Fruit fly (Drosophila melanogaster): Measurements from ENCODE around the gene CG14546.

CG14546 gene

dm6 chr3R:25888307-25889075 lies 33.9 kb downstream of the CG14546 start, which contains the start of gene Lnk:
Gene Lnk, plus strand, starts transcription at chr3R:25888542.
- peak; percentile 62 for TF ChIP-seq CG17801 (GFP tag; optimal IDR thresholded peaks at IDR 0.05; ENCODE audit: partially characterized antibody)

- TF ChIP-seq CG17801 (GFP tag; optimal IDR thresholded peaks at IDR 0.05; ENCODE audit: partially characterized antibody), result no peak
Observed at dm6 chr3R:25885136-25885535, 37.3 kb downstream of the CG14546 start.

dm6 chr3R:25884301-25884700 lies 38.1 kb downstream of the CG14546 start:
- peak; percentile 21 for TF ChIP-seq CG17801 (GFP tag; optimal IDR thresholded peaks at IDR 0.05; ENCODE audit: partially characterized antibody)

- no peak for TF ChIP-seq CG17801 (GFP tag; optimal IDR thresholded peaks at IDR 0.05; ENCODE audit: partially characterized antibody)
Observed at dm6 chr3R:25883877-25884276, 38.6 kb downstream of the CG14546 start.

dm6 chr3R:25882606-25883266 lies 39.7 kb downstream of the CG14546 start:
- peak; percentile 61 for TF ChIP-seq CG17801 (GFP tag; optimal IDR thresholded peaks at IDR 0.05; ENCODE audit: partially characterized antibody)

dm6 chr3R:25881915-25882314 lies 40.5 kb downstream of the CG14546 start, which contains the start of gene SppL:
Gene SppL, plus strand, starts transcription at chr3R:25881984.
- TF ChIP-seq CG17801 (GFP tag; optimal IDR thresholded peaks at IDR 0.05; ENCODE audit: partially characterized antibody), result no peak

- no peak for TF ChIP-seq CG17801 (GFP tag; optimal IDR thresholded peaks at IDR 0.05; ENCODE audit: partially characterized antibody)
Observed at dm6 chr3R:25880971-25881809, 41.2 kb downstream of the CG14546 start, which contains the start of gene Tsp96F. Gene Tsp96F, minus strand, starts transcription at chr3R:25881427.

dm6 chr3R:25880198-25880970 lies 42.0 kb downstream of the CG14546 start:
- peak; percentile 4 for TF ChIP-seq CG17801 (GFP tag; optimal IDR thresholded peaks at IDR 0.05; ENCODE audit: partially characterized antibody)

- no peak for TF ChIP-seq CG17801 (GFP tag; optimal IDR thresholded peaks at IDR 0.05; ENCODE audit: partially characterized antibody)
Observed at dm6 chr3R:25879324-25879766, 43.1 kb downstream of the CG14546 start.

- no peak for TF ChIP-seq CG17801 (GFP tag; optimal IDR thresholded peaks at IDR 0.05; ENCODE audit: partially characterized antibody)
Observed at dm6 chr3R:25877064-25877463, 45.4 kb downstream of the CG14546 start.

dm6 chr3R:25876639-25877038 lies 45.8 kb downstream of the CG14546 start:
- no peak for TF ChIP-seq CG17801 (GFP tag; optimal IDR thresholded peaks at IDR 0.05; ENCODE audit: partially characterized antibody)

All from ovary, adult (tissue).